Worm (Caenorhabditis elegans) whole organism, young adult: ENCODE results near the gene Y116A8C.29.

Experiments used
- B0261.1 ChIP-seq: sonication (generic microtip); optimal IDR thresholded peaks from 2 replicates; lab custom pipeline; 2016; ENCODE audit warnings: mild to moderate bottlenecking, missing genetic modification characterization, moderate library complexity, missing compliant biosample characterization
- F37B4.10 ChIP-seq: fragments of 200-800 bp; sonication (Bioruptor generic); IDR thresholded peaks from 2 replicates; pipeline ENCODE4 v1.3.6; 2022; ENCODE audit warnings: missing genetic modification characterization, missing compliant biosample characterization
- F39B2.1 ChIP-seq: fragments of 200-800 bp; sonication (Bioruptor generic); IDR thresholded peaks from 2 replicates; pipeline ENCODE4 v1.3.6; 2022; ENCODE audit warnings: missing genetic modification reagents, missing genetic modification characterization, missing compliant biosample characterization
- K11D2.4 ChIP-seq: fragments of 200-800 bp; sonication (Bioruptor generic); IDR thresholded peaks from 2 replicates; pipeline ENCODE4 v1.3.6; 2022; ENCODE audit warnings: missing genetic modification reagents, missing genetic modification characterization, missing compliant biosample characterization
- T26A5.8 ChIP-seq: sonication (generic microtip); optimal IDR thresholded peaks from 2 replicates; lab custom pipeline; 2016; ENCODE audit warnings: missing genetic modification characterization, missing compliant biosample characterization
- Y95B8A.8 ChIP-seq: fragments of 200-800 bp; sonication (Bioruptor generic); IDR thresholded peaks from 2 replicates; pipeline ENCODE4 v1.3.6; 2022; ENCODE audit warnings: missing genetic modification reagents, missing genetic modification characterization, missing compliant biosample characterization
- ZK185.1 ChIP-seq: sonication (generic microtip); optimal IDR thresholded peaks from 2 replicates; lab custom pipeline; 2016; ENCODE audit warnings: mild to moderate bottlenecking, missing genetic modification characterization, missing compliant biosample characterization; ENCODE audit not compliant: poor library complexity, severe bottlenecking
- attf-3 ChIP-seq: fragments of 200-800 bp; sonication (Bioruptor generic); conservative IDR thresholded peaks from 2 replicates; pipeline ENCODE4 v1.3.6; 2022; ENCODE audit warnings: missing genetic modification reagents, missing genetic modification characterization, missing compliant biosample characterization
- attf-6 ChIP-seq: fragments of 200-800 bp; sonication (Bioruptor generic); IDR thresholded peaks from 2 replicates; pipeline ENCODE4 v1.3.6; 2022; ENCODE audit warnings: missing genetic modification reagents, missing genetic modification characterization, missing compliant biosample characterization
- bed-1 ChIP-seq: fragments of 200-800 bp; sonication (Bioruptor generic); IDR thresholded peaks from 2 replicates; pipeline ENCODE4 v1.3.6; 2022; ENCODE audit warnings: missing genetic modification reagents, missing genetic modification characterization, missing compliant biosample characterization
- bed-2 ChIP-seq: fragments of 200-800 bp; sonication (Bioruptor generic); IDR thresholded peaks from 2 replicates; pipeline ENCODE4 v1.3.6; 2022; ENCODE audit warnings: missing genetic modification reagents, missing genetic modification characterization, missing compliant biosample characterization
- ccch-3 ChIP-seq: fragments of 200-800 bp; sonication (Bioruptor generic); optimal IDR thresholded peaks from 2 replicates; lab custom pipeline; 2018; ENCODE audit warnings: mild to moderate bottlenecking, missing genetic modification characterization, missing compliant biosample characterization
- ceh-100 ChIP-seq: fragments of 200-800 bp; sonication (Bioruptor generic); IDR thresholded peaks from 2 replicates; pipeline ENCODE4 v1.3.6; 2022; ENCODE audit warnings: missing genetic modification reagents, missing genetic modification characterization, missing compliant biosample characterization
- ceh-40 ChIP-seq: fragments of 200-800 bp; sonication (Bioruptor generic); IDR thresholded peaks from 2 replicates; pipeline ENCODE4 v1.3.6; 2022; ENCODE audit warnings: missing genetic modification characterization, missing compliant biosample characterization
- ceh-79 ChIP-seq: sonication (generic microtip); optimal IDR thresholded peaks from 2 replicates; lab custom pipeline; 2017; ENCODE audit warnings: mild to moderate bottlenecking, missing genetic modification characterization, missing compliant biosample characterization
- die-1 ChIP-seq: sonication (generic microtip); optimal IDR thresholded peaks from 2 replicates; lab custom pipeline; 2016; ENCODE audit warnings: missing genotype, mild to moderate bottlenecking, missing genetic modification characterization, missing compliant biosample characterization
- dox-1 ChIP-seq: fragments of 200-800 bp; sonication (Bioruptor generic); IDR thresholded peaks from 2 replicates; pipeline ENCODE4 v1.3.6; 2022; ENCODE audit warnings: missing genetic modification reagents, missing genetic modification characterization, missing compliant biosample characterization
- efl-1 ChIP-seq: fragments of 150-350 bp; optimal IDR thresholded peaks from 2 replicates; lab custom pipeline; 2014; ENCODE audit warnings: missing biosample characterization, missing genetic modification reagents, missing genetic modification characterization
- egl-18 ChIP-seq: fragments of 200-800 bp; sonication (Bioruptor generic); IDR thresholded peaks from 2 replicates; pipeline ENCODE4 v1.3.6; 2022; ENCODE audit warnings: missing genetic modification reagents, missing genetic modification characterization, missing compliant biosample characterization
- egl-44 ChIP-seq: fragments of 200-800 bp; sonication (Bioruptor generic); IDR thresholded peaks from 2 replicates; pipeline ENCODE4 v1.3.6; 2022; ENCODE audit warnings: missing genetic modification reagents, missing genetic modification characterization, missing compliant biosample characterization
- egrh-3 ChIP-seq: fragments of 200-800 bp; sonication (Bioruptor generic); IDR thresholded peaks from 2 replicates; pipeline ENCODE4 v1.3.6; 2022; ENCODE audit warnings: missing genetic modification reagents, missing genetic modification characterization, missing compliant biosample characterization
- hlh-12 ChIP-seq: sonication (generic microtip); optimal IDR thresholded peaks from 2 replicates; lab custom pipeline; 2016; ENCODE audit warnings: missing genetic modification characterization, missing compliant biosample characterization
- hsf-1 ChIP-seq: fragments of 200-800 bp; sonication (Bioruptor generic); IDR thresholded peaks from 2 replicates; pipeline ENCODE4 v1.3.6; 2022; ENCODE audit warnings: missing genetic modification reagents, missing genetic modification characterization, missing compliant biosample characterization
- lir-1 ChIP-seq: fragments of 200-800 bp; sonication (Bioruptor generic); conservative IDR thresholded peaks from 2 replicates; pipeline ENCODE4 v1.3.6; 2022; ENCODE audit warnings: missing genetic modification reagents, missing genetic modification characterization, missing compliant biosample characterization
- madf-10 ChIP-seq: sonication (generic microtip); optimal IDR thresholded peaks from 2 replicates; lab custom pipeline; 2016; ENCODE audit warnings: mild to moderate bottlenecking, missing genetic modification characterization, missing compliant biosample characterization
- nfyb-1 ChIP-seq: fragments of 200-800 bp; sonication (Bioruptor generic); IDR thresholded peaks from 2 replicates; pipeline ENCODE4 v1.3.6; 2022; ENCODE audit warnings: missing genetic modification reagents, missing genetic modification characterization, missing compliant biosample characterization
- nhr-120 ChIP-seq: fragments of 200-800 bp; sonication (Bioruptor generic); IDR thresholded peaks from 2 replicates; pipeline ENCODE4 v1.3.6; 2022; ENCODE audit warnings: missing genetic modification characterization, missing compliant biosample characterization
- pbrm-1 ChIP-seq: fragments of 200-800 bp; sonication (Bioruptor generic); IDR thresholded peaks from 2 replicates; pipeline ENCODE4 v1.3.6; 2022; ENCODE audit warnings: missing genetic modification reagents, missing genetic modification characterization, missing compliant biosample characterization
- pha-4 ChIP-seq: fragments of 150-350 bp; sonication (generic microtip); optimal IDR thresholded peaks from 2 replicates; lab custom pipeline; 2014; ENCODE audit warnings: missing biosample characterization, missing genetic modification reagents, missing genetic modification characterization
- repo-1 ChIP-seq: sonication (generic microtip); optimal IDR thresholded peaks from 2 replicates; lab custom pipeline; 2017; ENCODE audit warnings: mild to moderate bottlenecking, missing genetic modification characterization, missing compliant biosample characterization
- snpc-3.4 ChIP-seq: sonication (generic microtip); optimal IDR thresholded peaks from 2 replicates; lab custom pipeline; 2017; ENCODE audit warnings: missing genetic modification characterization, mild to moderate bottlenecking, missing compliant biosample characterization, antibody characterized with exemption, moderate library complexity, missing genotype, missing genetic modification reagents
- snpc-4 ChIP-seq, 5 experiments: fragments of 150-350 bp in 1 of 5; sonication (generic microtip) in 4 of 5; optimal IDR thresholded peaks; 2 replicates each; lab custom pipeline; 2014 to 2018; ENCODE audit warnings: missing genetic modification characterization in 5 of 5, missing biosample characterization in 3 of 5, antibody characterized with exemption in 2 of 5, mild to moderate bottlenecking in 2 of 5, missing compliant biosample characterization in 2 of 5, missing genotype in 2 of 5, moderate library complexity in 2 of 5, missing genetic modification reagents in 1 of 5
- somi-1 ChIP-seq: fragments of 200-800 bp; sonication (Bioruptor generic); optimal IDR thresholded peaks from 2 replicates; lab custom pipeline; 2018; ENCODE audit warnings: mild to moderate bottlenecking, missing genetic modification characterization, missing compliant biosample characterization
- sptf-2 ChIP-seq: fragments of 200-800 bp; sonication (Bioruptor generic); optimal IDR thresholded peaks from 2 replicates; lab custom pipeline; 2018; ENCODE audit warnings: mild to moderate bottlenecking, missing genetic modification characterization, missing compliant biosample characterization
- tbp1 ChIP-seq: fragments of 200-800 bp; sonication (Bioruptor generic); optimal IDR thresholded peaks from 2 replicates; lab custom pipeline; 2018; ENCODE audit warnings: mild to moderate bottlenecking, missing genetic modification characterization, missing compliant biosample characterization
- tlf-1 ChIP-seq: fragments of 200-800 bp; sonication (Bioruptor generic); optimal IDR thresholded peaks from 2 replicates; lab custom pipeline; 2018; ENCODE audit warnings: mild to moderate bottlenecking, missing genetic modification characterization, missing compliant biosample characterization
- xnd-1 ChIP-seq: sonication (generic microtip); optimal IDR thresholded peaks from 2 replicates; lab custom pipeline; 2016; ENCODE audit warnings: missing genotype, missing genetic modification reagents, missing genetic modification characterization, missing compliant biosample characterization
- zim-3 ChIP-seq: sonication (generic microtip); optimal IDR thresholded peaks from 2 replicates; lab custom pipeline; 2017; ENCODE audit warnings: mild to moderate bottlenecking, missing genetic modification characterization, moderate library complexity, missing compliant biosample characterization
- ztf-26 ChIP-seq: sonication (generic microtip); optimal IDR thresholded peaks from 2 replicates; lab custom pipeline; 2017; ENCODE audit warnings: missing genetic modification characterization, missing compliant biosample characterization

Y116A8C.29 gene

DNA sequence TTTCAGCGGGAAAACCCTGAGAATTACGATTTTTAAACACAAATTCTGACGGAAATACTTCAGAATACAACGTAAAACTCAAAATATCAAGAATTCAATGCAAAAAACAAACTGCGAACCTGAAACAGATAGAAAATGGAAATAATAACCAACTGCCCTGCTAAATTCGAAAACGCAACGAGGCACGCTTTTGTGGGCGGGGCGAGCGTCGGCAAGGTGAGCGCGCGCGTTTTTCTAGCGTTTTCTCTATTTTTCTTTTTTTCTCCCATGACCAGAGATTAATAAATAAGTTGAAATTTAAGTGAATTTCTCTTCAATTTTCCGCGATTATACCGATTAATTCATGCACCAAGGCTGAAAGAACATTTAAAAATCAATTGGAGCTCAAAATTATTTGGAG is 24.8 kb downstream of the Y116A8C.29 start, which contains the start of gene uaf-2 (continued):
- TF ChIP-seq F39B2.1 (GFP tag; lab: Robert Waterston, UW) (no peak), egl-44 (GFP tag; lab: Robert Waterston, UW) (no peak), attf-6 (GFP tag; lab: Robert Waterston, UW) (no peak), tlf-1 (GFP tag; lab: Kevin White, UChicago) (no peak), pha-4 (no peak), dox-1 (GFP tag; lab: Robert Waterston, UW) (no peak), repo-1 (tag; lab: Kevin White, UChicago) (no peak), die-1 (tag; lab: Kevin White, UChicago) (no peak), snpc-3.4 (tag; lab: Kevin White, UChicago) (peak; percentile 1), Y95B8A.8 (GFP tag; lab: Robert Waterston, UW) (no peak), ZK185.1 (no peak), lir-1 (GFP tag; lab: Robert Waterston, UW) (no peak), zim-3 (tag; lab: Kevin White, UChicago) (no peak), ceh-40 (GFP tag; lab: Robert Waterston, UW) (no peak), nfyb-1 (GFP tag; lab: Robert Waterston, UW) (no peak), attf-3 (no peak), ceh-100 (GFP tag; lab: Robert Waterston, UW) (peak; percentile 63), K11D2.4 (GFP tag; lab: Robert Waterston, UW) (no peak), nhr-120 (GFP tag; lab: Robert Waterston, UW) (no peak), B0261.1 (no peak), somi-1 (GFP tag; lab: Kevin White, UChicago) (no peak), hsf-1 (GFP tag; lab: Robert Waterston, UW) (no peak), egl-18 (GFP tag; lab: Robert Waterston, UW) (no peak), hlh-12 (tag; lab: Kevin White, UChicago) (no peak), bed-1 (GFP tag; lab: Robert Waterston, UW) (no peak), tbp1 (GFP tag; lab: Kevin White, UChicago) (no peak), xnd-1 (tag; lab: Kevin White, UChicago) (no peak), efl-1 (GFP tag; lab: Kevin White, UChicago) (no peak), sptf-2 (GFP tag; lab: Kevin White, UChicago) (no peak), bed-2 (no peak), madf-10 (tag; lab: Kevin White, UChicago) (no peak), ztf-26 (tag; lab: Kevin White, UChicago) (no peak), snpc-4 (GFP tag; optimal IDR thresholded peaks at IDR 0.05; lab: Kevin White, UChicago) (no peak), snpc-4 (tag; optimal IDR thresholded peaks at IDR 0.05; lab: Kevin White, UChicago) (peak in 3 of 4 experiments; percentile 14 to 45 (median 24)), ccch-3 (GFP tag; lab: Kevin White, UChicago) (no peak), T26A5.8 (tag; lab: Kevin White, UChicago) (no peak), pbrm-1 (GFP tag; lab: Robert Waterston, UW) (no peak), F37B4.10 (GFP tag; lab: Robert Waterston, UW) (no peak), ceh-79 (tag; lab: Kevin White, UChicago) (no peak), egrh-3 (GFP tag; lab: Robert Waterston, UW) (no peak)
- TF ChIP-seq, all 124 proteins: peak for 10
